Fruit fly (Drosophila melanogaster) whole organism, pupa: ENCODE measurements around the gene Rai1.

Source experiments
- CG10348 ChIP-seq: fragments of 200-800 bp; sonication (Bioruptor generic); IDR thresholded peaks from 2 replicates; pipeline ENCODE4 v1.3.6; 2022; ENCODE audit warnings: missing biosample characterization, missing genetic modification characterization
- CG13204 ChIP-seq: fragments of 200-800 bp; sonication (Bioruptor generic); optimal IDR thresholded peaks from 2 replicates; lab custom pipeline; 2018; ENCODE audit warnings: missing biosample characterization, mild to moderate bottlenecking, missing genetic modification characterization, moderate library complexity
- CG17806 ChIP-seq: fragments of 200-800 bp; sonication (Bioruptor generic); optimal IDR thresholded peaks from 2 replicates; lab custom pipeline; 2018; ENCODE audit warnings: missing biosample characterization, mild to moderate bottlenecking, missing genetic modification characterization, moderate library complexity
- rn ChIP-seq: fragments of 200-800 bp; sonication (Bioruptor generic); IDR thresholded peaks from 2 replicates; pipeline ENCODE4 v1.3.6; 2022; ENCODE audit warnings: missing biosample characterization, missing genetic modification characterization

DNA sequence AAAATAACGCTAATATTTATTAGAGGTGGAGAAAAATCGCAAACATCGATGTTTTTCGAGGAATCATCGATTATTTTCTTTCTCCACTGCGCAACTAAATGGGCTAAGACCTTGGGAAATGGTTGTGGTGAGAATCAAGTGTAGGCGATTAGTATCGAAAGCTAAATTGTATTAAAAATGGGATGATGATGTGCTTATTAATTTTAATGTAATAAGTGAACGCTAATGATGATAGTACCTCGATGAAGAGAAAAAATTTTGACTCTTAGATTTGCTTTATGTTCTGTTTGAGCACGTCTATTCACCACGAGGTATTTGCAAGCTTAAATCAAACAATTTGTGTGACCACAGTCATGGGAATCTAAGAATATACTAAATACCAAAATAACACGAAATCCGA, at the start of gene Rai1, which contains the start of gene CG13005:
- TF ChIP-seq CG13204 = no peak
- no peak for TF ChIP-seq rn (GFP tag; lab: Robert Waterston, UW)
- TF ChIP-seq CG17806 (tag; lab: Kevin White, UChicago) = no peak
- TF ChIP-seq CG10348 (GFP tag; lab: Robert Waterston, UW) = no peak
